Worm (Caenorhabditis elegans) whole organism, L4 larva: ENCODE results near the gene B0001.4.

Experiments used
- ZK337.2 ChIP-seq: fragments of 200-800 bp; sonication (Bioruptor generic); IDR thresholded peaks from 2 replicates; pipeline ENCODE4 v1.3.6; 2022; ENCODE audit warnings: missing genetic modification reagents, missing genetic modification characterization, missing compliant biosample characterization
- ama-1 ChIP-seq: fragments of 150-350 bp; optimal IDR thresholded peaks from 2 replicates; lab custom pipeline; 2014; ENCODE audit warnings: inconsistent platforms, mixed read lengths
- daf-19 ChIP-seq: fragments of 200-800 bp; sonication (Bioruptor generic); conservative IDR thresholded peaks from 2 replicates; pipeline ENCODE4 v1.3.6; 2022; ENCODE audit warnings: missing genetic modification characterization, missing compliant biosample characterization
- fos-1 ChIP-seq: fragments of 150-350 bp; optimal IDR thresholded peaks from 2 replicates; lab custom pipeline; 2014; ENCODE audit warnings: missing biosample characterization, missing genetic modification characterization
- nhr-11 ChIP-seq: fragments of 150-350 bp; optimal IDR thresholded peaks from 2 replicates; lab custom pipeline; 2014; ENCODE audit warnings: missing biosample characterization, missing genetic modification characterization
- nhr-41 ChIP-seq: fragments of 200-800 bp; sonication (Bioruptor generic); IDR thresholded peaks from 2 replicates; pipeline ENCODE4 v1.3.6; 2022; ENCODE audit warnings: missing genetic modification reagents, missing genetic modification characterization, missing compliant biosample characterization
- zfp-2 ChIP-seq: sonication (generic microtip); optimal IDR thresholded peaks from 2 replicates; lab custom pipeline; 2016; ENCODE audit warnings: mild to moderate bottlenecking, missing genetic modification characterization, missing compliant biosample characterization

DNA sequence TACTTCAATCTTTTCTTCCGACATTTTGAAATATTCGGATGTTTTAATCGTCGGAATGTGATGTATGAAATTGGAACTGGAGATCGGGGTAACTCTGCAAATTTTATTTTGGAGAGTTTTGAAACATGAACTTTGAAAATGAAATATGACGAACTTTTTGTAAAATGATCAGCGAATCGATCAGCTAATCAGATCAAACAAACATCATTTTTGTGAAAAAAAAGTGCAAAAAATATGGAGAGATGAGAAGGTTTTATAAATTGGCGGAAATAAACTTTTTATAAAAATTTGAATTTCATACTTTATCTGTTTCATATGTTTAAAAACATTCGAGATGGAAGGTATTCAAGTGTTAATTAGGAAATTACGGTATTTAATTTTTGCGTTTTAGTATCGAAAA lies 26.5 kb downstream of the B0001.4 start, which contains the start of gene dlc-2:
- TF ChIP-seq nhr-11 (tag; lab: Kevin White, UChicago) (no peak), daf-19 (GFP tag; lab: Robert Waterston, UW) (no peak), ZK337.2 (GFP tag; lab: Robert Waterston, UW) (no peak), fos-1 (tag; lab: Kevin White, UChicago) (no peak), zfp-2 (tag; lab: Kevin White, UChicago) (no peak), ama-1 (lab: Kevin White, UChicago) (no peak), nhr-41 (GFP tag; lab: Robert Waterston, UW) (no peak)
